Worm (Caenorhabditis elegans) whole organism, early embryonic: ENCODE data around the gene T04C12.1.

Source experiments
- B0310.2 ChIP-seq: sonication (generic microtip); optimal IDR thresholded peaks from 2 replicates; lab custom pipeline; 2016; ENCODE audit warnings: mild to moderate bottlenecking, missing genetic modification characterization, missing compliant biosample characterization
- F13C5.2 ChIP-seq: sonication (generic microtip); optimal IDR thresholded peaks from 2 replicates; lab custom pipeline; 2017; ENCODE audit warnings: mild to moderate bottlenecking, missing genetic modification characterization, inconsistent platforms, missing compliant biosample characterization
- aly-1 ChIP-seq: sonication (generic microtip); optimal IDR thresholded peaks from 2 replicates; lab custom pipeline; 2016; ENCODE audit warnings: missing genetic modification characterization, missing compliant biosample characterization
- ama-1 ChIP-seq: fragments of 150-350 bp; optimal IDR thresholded peaks from 2 replicates; lab custom pipeline; 2014
- ceh-36 ChIP-seq: sonication (generic microtip); optimal IDR thresholded peaks from 2 replicates; lab custom pipeline; 2016; ENCODE audit warnings: missing genetic modification characterization, inconsistent platforms, missing compliant biosample characterization
- ets-7 ChIP-seq: sonication (generic microtip); optimal IDR thresholded peaks from 2 replicates; lab custom pipeline; 2016; ENCODE audit warnings: missing genotype, missing genetic modification characterization, missing compliant biosample characterization
- flt-1 ChIP-seq: fragments of 200-800 bp; sonication (Bioruptor generic); IDR thresholded peaks from 2 replicates; pipeline ENCODE4 v1.3.6; 2022; ENCODE audit warnings: missing genetic modification characterization, missing compliant biosample characterization
- hmbx-1 ChIP-seq: sonication (generic microtip); optimal IDR thresholded peaks from 2 replicates; lab custom pipeline; 2016; ENCODE audit warnings: mild to moderate bottlenecking, missing genetic modification characterization, missing compliant biosample characterization
- hmg-4 ChIP-seq: fragments of 200-800 bp; sonication (Bioruptor generic); optimal IDR thresholded peaks from 2 replicates; lab custom pipeline; 2018; ENCODE audit warnings: mild to moderate bottlenecking, missing genetic modification characterization, missing compliant biosample characterization
- hnd-1 ChIP-seq: sonication (generic microtip); optimal IDR thresholded peaks from 2 replicates; lab custom pipeline; 2016; ENCODE audit warnings: missing genetic modification characterization, missing compliant biosample characterization
- pes-1 ChIP-seq: fragments of 200-800 bp; sonication (Bioruptor generic); IDR thresholded peaks from 2 replicates; pipeline ENCODE4 v1.3.6; 2022; ENCODE audit warnings: missing genetic modification reagents, missing genetic modification characterization, missing compliant biosample characterization
- scrt-1 ChIP-seq: fragments of 200-800 bp; sonication (Bioruptor generic); IDR thresholded peaks from 2 replicates; pipeline ENCODE4 v1.3.6; 2022; ENCODE audit warnings: missing genetic modification characterization, missing compliant biosample characterization
- sea-1 ChIP-seq: fragments of 200-800 bp; sonication (Bioruptor generic); conservative IDR thresholded peaks from 2 replicates; pipeline ENCODE4 v1.3.6; 2022; ENCODE audit warnings: missing genetic modification characterization, missing compliant biosample characterization
- tbx-11 ChIP-seq: fragments of 200-800 bp; sonication (Bioruptor generic); IDR thresholded peaks from 2 replicates; pipeline ENCODE4 v1.3.6; 2022; ENCODE audit warnings: missing genetic modification characterization, missing compliant biosample characterization
- tbx-37 ChIP-seq: fragments of 200-800 bp; sonication (Bioruptor generic); conservative IDR thresholded peaks from 2 replicates; pipeline ENCODE4 v1.3.6; 2022; ENCODE audit warnings: missing genetic modification reagents, missing genetic modification characterization, missing compliant biosample characterization
- tra-4 ChIP-seq: sonication (generic microtip); optimal IDR thresholded peaks from 2 replicates; lab custom pipeline; 2017; ENCODE audit warnings: missing genetic modification characterization, missing compliant biosample characterization

Gene T04C12.1

DNA sequence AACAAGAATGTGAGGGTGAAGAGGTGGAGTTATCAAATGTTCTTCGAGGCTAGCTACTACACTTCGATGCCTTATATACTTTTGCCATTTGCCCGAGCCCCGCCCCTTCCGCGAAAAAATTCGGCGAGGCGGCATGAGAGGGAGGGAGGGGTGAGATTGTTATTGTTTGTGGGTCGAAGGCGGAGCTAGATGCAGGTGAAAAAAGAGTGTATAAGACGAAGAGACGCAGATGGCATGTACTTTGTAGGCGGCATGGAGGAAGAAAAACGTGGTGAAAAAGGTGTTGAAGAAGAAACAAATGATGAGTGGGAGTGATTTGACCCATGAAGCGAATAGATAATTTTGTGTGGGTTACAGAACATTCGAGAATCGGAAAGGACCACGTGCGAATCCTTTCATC is 46.6 kb downstream of the T04C12.1 start, which contains the start of gene C13G3.1:
Gene C13G3.1, minus strand, starts transcription at position 47 of the 400 bp plus-strand sequence.
- TF ChIP-seq sea-1 (GFP tag; lab: Robert Waterston, UW) = no peak
- no peak for TF ChIP-seq F13C5.2 (tag; lab: Kevin White, UChicago)
- no peak for TF ChIP-seq hmg-4 (GFP tag; lab: Kevin White, UChicago)
- no peak for TF ChIP-seq B0310.2
- TF ChIP-seq pes-1 (GFP tag; lab: Robert Waterston, UW) = no peak
- TF ChIP-seq hmbx-1 (tag; lab: Kevin White, UChicago) = no peak

DNA sequence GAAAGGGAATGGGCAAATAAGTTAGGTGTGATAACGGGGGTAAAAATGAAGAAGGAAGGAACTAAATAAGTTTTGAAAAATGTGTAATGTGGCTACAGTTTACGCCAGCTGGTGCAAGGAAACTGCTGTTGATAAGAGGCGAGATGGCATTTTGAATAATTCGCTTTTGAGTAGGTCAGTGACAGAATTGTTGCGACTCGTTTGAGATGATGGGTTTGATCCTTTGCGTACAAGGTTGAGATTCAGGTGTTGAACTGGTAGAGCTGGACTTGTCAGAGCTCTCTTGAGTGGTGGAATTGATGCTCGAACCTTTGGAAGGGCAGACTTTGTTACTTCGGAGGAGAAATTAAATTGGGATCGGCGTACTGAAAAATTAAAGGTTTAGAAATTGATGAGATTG is 47.3 kb downstream of the T04C12.1 start:
- TF ChIP-seq tbx-11 (GFP tag; lab: Robert Waterston, UW) (no peak), B0310.2 (no peak), pes-1 (GFP tag; lab: Robert Waterston, UW) (no peak), aly-1 (tag; lab: Kevin White, UChicago) (no peak), sea-1 (GFP tag; lab: Robert Waterston, UW) (no peak), hmg-4 (GFP tag; lab: Kevin White, UChicago) (no peak), F13C5.2 (tag; lab: Kevin White, UChicago) (no peak), ama-1 (no peak)

ce11 chrV:11010768-11011167 is 48.3 kb downstream of the T04C12.1 start:
- TF ChIP-seq hmg-4 (GFP tag; lab: Kevin White, UChicago) (no peak), tra-4 (no peak), flt-1 (GFP tag; lab: Robert Waterston, UW) (no peak), hmbx-1 (tag; lab: Kevin White, UChicago) (no peak), aly-1 (tag; lab: Kevin White, UChicago) (no peak), ceh-36 (tag; lab: Kevin White, UChicago) (no peak), ets-7 (tag; lab: Kevin White, UChicago) (no peak), tbx-37 (GFP tag; lab: Robert Waterston, UW) (no peak), scrt-1 (GFP tag; lab: Robert Waterston, UW) (no peak), hnd-1 (no peak), B0310.2 (no peak), sea-1 (GFP tag; lab: Robert Waterston, UW) (no peak)

- TF ChIP-seq sea-1 (GFP tag; lab: Robert Waterston, UW) = no peak
- TF ChIP-seq ets-7 (tag; lab: Kevin White, UChicago) = no peak
Observed at ce11 chrV:11009124-11009524, 49.9 kb downstream of the T04C12.1 start.
